Worm (Caenorhabditis elegans) whole organism, L4 larva: ENCODE data around the gene F41G3.6.

ENCODE experiments used
- F37D6.2 ChIP-seq: sonication (generic microtip); optimal IDR thresholded peaks from 2 replicates; lab custom pipeline; 2016; ENCODE audit warnings: mild to moderate bottlenecking, missing genetic modification characterization, missing compliant biosample characterization
- Y48G9A.11 ChIP-seq: fragments of 200-800 bp; sonication (Bioruptor generic); IDR thresholded peaks from 2 replicates; pipeline ENCODE4 v1.3.6; 2022; ENCODE audit warnings: missing genetic modification reagents, missing genetic modification characterization, missing compliant biosample characterization

DNA sequence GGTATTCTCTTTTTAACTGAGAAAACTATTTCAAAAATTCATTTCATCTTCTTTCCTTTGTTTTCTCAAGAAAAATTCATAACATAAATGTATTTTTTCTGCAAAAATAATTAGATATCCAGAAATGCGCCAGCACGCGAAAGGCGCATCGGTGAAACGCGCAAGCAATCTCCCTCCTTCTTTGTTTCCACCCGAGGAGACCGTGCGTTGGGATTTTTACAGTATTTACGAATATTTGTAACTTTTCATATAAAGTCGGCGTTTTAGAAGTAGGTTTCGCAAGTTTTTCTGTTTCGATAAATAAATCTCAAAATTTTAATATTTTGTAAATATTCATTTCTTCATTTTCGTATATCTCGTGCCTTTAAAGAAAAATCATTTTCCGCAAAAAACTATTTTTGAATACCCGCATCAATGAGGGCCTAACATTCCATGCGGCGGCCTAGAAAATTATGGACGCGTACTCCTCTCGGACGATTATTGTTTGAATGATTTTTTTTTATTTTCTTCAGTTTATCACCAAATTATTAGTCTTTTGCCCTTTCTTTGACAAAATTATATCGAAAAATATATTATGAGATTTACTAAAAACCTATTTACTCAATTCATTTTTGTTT, 33.8 kb downstream of the F41G3.6 start, which contains the start of gene ssup-72:
- TF ChIP-seq F37D6.2 (tag; lab: Kevin White, UChicago) (no peak), Y48G9A.11 (no peak)
